Worm (Caenorhabditis elegans) whole organism, midembryonic: ENCODE data around the gene H04D03.6.

Experiments
- T22C8.4 ChIP-seq: fragments of 200-800 bp; sonication (Bioruptor generic); IDR thresholded peaks from 2 replicates; pipeline ENCODE4 v1.3.6; 2022; ENCODE audit warnings: missing genetic modification characterization, missing compliant biosample characterization
- flt-1 ChIP-seq: fragments of 200-800 bp; sonication (Bioruptor generic); IDR thresholded peaks from 2 replicates; pipeline ENCODE4 v1.3.6; 2022; ENCODE audit warnings: missing genetic modification characterization, missing compliant biosample characterization
- klf-2 ChIP-seq: fragments of 200-800 bp; sonication (Bioruptor generic); conservative IDR thresholded peaks from 2 replicates; pipeline ENCODE4 v1.3.6; 2022; ENCODE audit warnings: missing genetic modification reagents, missing genetic modification characterization, missing compliant biosample characterization
- med-1 ChIP-seq: sonication (generic microtip); optimal IDR thresholded peaks from 2 replicates; lab custom pipeline; 2017; ENCODE audit warnings: missing genetic modification characterization, mild to moderate bottlenecking, missing compliant biosample characterization, antibody characterized with exemption, missing genetic modification reagents; ENCODE audit not compliant: insufficient read depth
- ref-1 ChIP-seq: fragments of 200-800 bp; sonication (Bioruptor generic); conservative IDR thresholded peaks from 2 replicates; pipeline ENCODE4 v1.3.6; 2022; ENCODE audit warnings: missing genetic modification reagents, missing genetic modification characterization, missing compliant biosample characterization
- ztf-29 ChIP-seq: fragments of 200-800 bp; sonication (Bioruptor generic); IDR thresholded peaks from 2 replicates; pipeline ENCODE4 v1.3.6; 2022; ENCODE audit warnings: missing genetic modification reagents, missing genetic modification characterization, missing compliant biosample characterization

ce11 chrIII:10442355-10443140 lies 3.9 kb upstream of the H04D03.6 start, which contains the start of the genes H04D03.2 and ecps-2:
- TF ChIP-seq flt-1 (GFP tag; lab: Robert Waterston, UW) (no peak), T22C8.4 (GFP tag; lab: Robert Waterston, UW) (no peak), klf-2 (GFP tag; lab: Robert Waterston, UW) (no peak), ztf-29 (GFP tag; lab: Robert Waterston, UW) (no peak), med-1 (GFP tag; lab: Kevin White, UChicago) (no peak), ref-1 (GFP tag; lab: Robert Waterston, UW) (no peak)
